Fruit fly (Drosophila melanogaster) whole organism, embryonic: Measurements from ENCODE around the gene Hrb98DE.

Source experiments
- BtbVII ChIP-seq: fragments of 200-800 bp; sonication (Bioruptor generic); optimal IDR thresholded peaks from 3 replicates; lab custom pipeline; 2017; ENCODE audit warnings: missing biosample characterization, mild to moderate bottlenecking, missing genetic modification characterization
- CG10209 ChIP-seq: fragments of 200-800 bp; sonication (Bioruptor generic); optimal IDR thresholded peaks from 3 replicates; lab custom pipeline; 2017; ENCODE audit warnings: missing biosample characterization, mild to moderate bottlenecking, missing genetic modification characterization, missing genetic modification reagents
- CG11504 ChIP-seq: fragments of 200-800 bp; sonication (Bioruptor generic); optimal IDR thresholded peaks from 3 replicates; lab custom pipeline; 2019; ENCODE audit warnings: missing biosample characterization, mild to moderate bottlenecking, missing genetic modification characterization, moderate library complexity
- CG12071 ChIP-seq: fragments of 200-800 bp; sonication (Bioruptor generic); optimal IDR thresholded peaks from 3 replicates; lab custom pipeline; 2018; ENCODE audit warnings: missing biosample characterization, mild to moderate bottlenecking, missing genetic modification characterization
- CG15011 ChIP-seq: fragments of 200-800 bp; sonication (Bioruptor generic); optimal IDR thresholded peaks from 3 replicates; lab custom pipeline; 2018; ENCODE audit warnings: missing biosample characterization, mild to moderate bottlenecking, missing genetic modification characterization
- CG1529 ChIP-seq: fragments of 200-800 bp; sonication (Bioruptor generic); optimal IDR thresholded peaks from 3 replicates; lab custom pipeline; 2018; ENCODE audit warnings: missing biosample characterization, missing genetic modification characterization
- CG15696 ChIP-seq: fragments of 200-800 bp; sonication (Bioruptor generic); optimal IDR thresholded peaks from 2 replicates; lab custom pipeline; 2019; ENCODE audit warnings: missing biosample characterization, mild to moderate bottlenecking, missing genetic modification characterization, moderate library complexity
- CG17328 ChIP-seq: fragments of 200-800 bp; sonication (Bioruptor generic); IDR thresholded peaks from 2 replicates; pipeline ENCODE4 v1.3.6; 2022; ENCODE audit warnings: missing biosample characterization, missing genetic modification characterization
- CG17359 ChIP-seq: fragments of 200-800 bp; sonication (Bioruptor generic); optimal IDR thresholded peaks from 3 replicates; lab custom pipeline; 2018; ENCODE audit warnings: missing biosample characterization, mild to moderate bottlenecking, missing genetic modification characterization, moderate library complexity
- CG18599 ChIP-seq: fragments of 200-800 bp; sonication (Bioruptor generic); optimal IDR thresholded peaks from 3 replicates; lab custom pipeline; 2017; ENCODE audit warnings: missing biosample characterization, missing genetic modification characterization, mild to moderate bottlenecking, moderate library complexity, missing genetic modification reagents
- CG2678 ChIP-seq: fragments of 200-800 bp; sonication (Bioruptor generic); optimal IDR thresholded peaks from 3 replicates; lab custom pipeline; 2019; ENCODE audit warnings: missing biosample characterization, mild to moderate bottlenecking, missing genetic modification characterization, moderate library complexity
- CG31365 ChIP-seq: fragments of 200-800 bp; sonication (Bioruptor generic); optimal IDR thresholded peaks from 2 replicates; lab custom pipeline; 2018; ENCODE audit warnings: missing biosample characterization, mild to moderate bottlenecking, missing genetic modification characterization
- CG3407 ChIP-seq: fragments of 200-800 bp; sonication (Bioruptor generic); optimal IDR thresholded peaks from 2 replicates; lab custom pipeline; 2018; ENCODE audit warnings: missing biosample characterization, mild to moderate bottlenecking, missing genetic modification characterization
- CG4424 ChIP-seq: fragments of 200-800 bp; sonication (Bioruptor generic); optimal IDR thresholded peaks from 3 replicates; lab custom pipeline; 2016; ENCODE audit warnings: missing biosample characterization, missing genetic modification characterization
- CG4730 ChIP-seq: fragments of 200-800 bp; sonication (Bioruptor generic); IDR thresholded peaks from 2 replicates; pipeline ENCODE4 v1.3.6; 2022; ENCODE audit warnings: missing biosample characterization, missing genetic modification characterization
- CG6683 ChIP-seq: fragments of 200-800 bp; sonication (Bioruptor generic); optimal IDR thresholded peaks from 2 replicates; lab custom pipeline; 2017; ENCODE audit warnings: missing biosample characterization, mild to moderate bottlenecking, missing genetic modification characterization, missing genetic modification reagents
- CG6813 ChIP-seq: fragments of 200-800 bp; sonication (Bioruptor generic); optimal IDR thresholded peaks from 2 replicates; lab custom pipeline; 2017; ENCODE audit warnings: missing biosample characterization, missing genetic modification characterization, mild to moderate bottlenecking, moderate library complexity, missing genetic modification reagents
- CG7271 ChIP-seq: fragments of 200-800 bp; sonication (Bioruptor generic); optimal IDR thresholded peaks from 2 replicates; lab custom pipeline; 2018; ENCODE audit warnings: missing biosample characterization, mild to moderate bottlenecking, missing genetic modification characterization, moderate library complexity
- CG8281 ChIP-seq: fragments of 200-800 bp; sonication (Bioruptor generic); optimal IDR thresholded peaks from 2 replicates; lab custom pipeline; 2018; ENCODE audit warnings: missing biosample characterization, mild to moderate bottlenecking, missing genetic modification characterization, moderate library complexity
- D ChIP-seq, 2 experiments: fragments of 200-800 bp in 1 of 2; fragments of >200 bp in 1 of 2; sonication (Bioruptor generic) in 1 of 2; optimal IDR thresholded peaks; 2 replicates in 1 of 2; 3 replicates in 1 of 2; lab custom pipeline; 2017; ENCODE audit warnings: mild to moderate bottlenecking in 1 of 2, missing biosample characterization in 1 of 2, missing genetic modification characterization in 1 of 2, missing genetic modification reagents in 1 of 2
- Dfd ChIP-seq, 2 experiments: fragments of >200 bp; optimal IDR thresholded peaks; 2 replicates each; lab custom pipeline; 2017; ENCODE audit warnings: missing biosample characterization in 2 of 2, missing genetic modification characterization in 2 of 2
- Hmr ChIP-seq: fragments of 200-800 bp; sonication (Bioruptor generic); optimal IDR thresholded peaks from 3 replicates; lab custom pipeline; 2017; ENCODE audit warnings: mild to moderate bottlenecking, missing biosample characterization, missing genetic modification reagents, missing genetic modification characterization
- Kr ChIP-seq: fragments of 200-800 bp; sonication (Bioruptor generic); optimal IDR thresholded peaks from 2 replicates; lab custom pipeline; 2017; ENCODE audit warnings: missing biosample characterization, mild to moderate bottlenecking, missing genetic modification characterization
- PHDP ChIP-seq: fragments of 200-800 bp; sonication (Bioruptor generic); optimal IDR thresholded peaks from 3 replicates; lab custom pipeline; 2018; ENCODE audit warnings: missing biosample characterization, mild to moderate bottlenecking, missing genetic modification characterization, moderate library complexity
- Sox100B ChIP-seq: fragments of 200-800 bp; sonication (Bioruptor generic); optimal IDR thresholded peaks from 3 replicates; lab custom pipeline; 2018; ENCODE audit warnings: missing biosample characterization, mild to moderate bottlenecking, missing genetic modification characterization
- ci ChIP-seq: fragments of 200-800 bp; sonication (Bioruptor generic); IDR thresholded peaks from 3 replicates; pipeline ENCODE4 v1.3.6; 2022; ENCODE audit warnings: missing biosample characterization, missing genetic modification characterization
- crc ChIP-seq: fragments of 200-800 bp; sonication (Bioruptor generic); optimal IDR thresholded peaks from 2 replicates; lab custom pipeline; 2016; ENCODE audit warnings: missing biosample characterization, missing genetic modification characterization
- dati ChIP-seq: fragments of 200-800 bp; sonication (Bioruptor generic); IDR thresholded peaks from 2 replicates; pipeline ENCODE4 v1.3.6; 2022; ENCODE audit warnings: missing biosample characterization, missing genetic modification characterization
- dmrt11E ChIP-seq: fragments of 200-800 bp; sonication (Bioruptor generic); optimal IDR thresholded peaks from 3 replicates; lab custom pipeline; 2018; ENCODE audit warnings: missing biosample characterization, mild to moderate bottlenecking, missing genetic modification characterization, moderate library complexity
- dpn ChIP-seq, 2 experiments: fragments of 200-800 bp; sonication (Bioruptor generic); optimal IDR thresholded peaks; 3 replicates each; lab custom pipeline; 2016; ENCODE audit warnings: missing biosample characterization in 2 of 2, missing genetic modification characterization in 2 of 2
- fd3F ChIP-seq: fragments of 200-800 bp; sonication (Bioruptor generic); optimal IDR thresholded peaks from 2 replicates; lab custom pipeline; 2018; ENCODE audit warnings: missing biosample characterization, mild to moderate bottlenecking, missing genetic modification characterization, moderate library complexity
- fd64A ChIP-seq: fragments of 200-800 bp; sonication (Bioruptor generic); optimal IDR thresholded peaks from 3 replicates; lab custom pipeline; 2018; ENCODE audit warnings: missing biosample characterization, mild to moderate bottlenecking, missing genetic modification characterization
- gem ChIP-seq: fragments of 200-800 bp; sonication (Bioruptor generic); optimal IDR thresholded peaks from 2 replicates; lab custom pipeline; 2019; ENCODE audit warnings: missing biosample characterization, mild to moderate bottlenecking, missing genetic modification characterization, moderate library complexity
- inv ChIP-seq: fragments of 200-800 bp; sonication (Bioruptor generic); IDR thresholded peaks from 2 replicates; pipeline ENCODE4 v1.3.6; 2022; ENCODE audit warnings: missing biosample characterization, missing genetic modification characterization; ENCODE audit not compliant: partially characterized antibody
- kah ChIP-seq: fragments of 200-800 bp; sonication (Bioruptor generic); optimal IDR thresholded peaks from 2 replicates; lab custom pipeline; 2018; ENCODE audit warnings: missing biosample characterization, mild to moderate bottlenecking, missing genetic modification characterization
- kay ChIP-seq: fragments of 200-800 bp; sonication (Bioruptor generic); optimal IDR thresholded peaks from 2 replicates; lab custom pipeline; 2016; ENCODE audit warnings: missing biosample characterization, missing genetic modification characterization
- nau ChIP-seq: fragments of 200-800 bp; sonication (Bioruptor generic); optimal IDR thresholded peaks from 3 replicates; lab custom pipeline; 2017; ENCODE audit warnings: missing biosample characterization, mild to moderate bottlenecking, missing genetic modification characterization, missing genetic modification reagents
- nom ChIP-seq: fragments of 200-800 bp; sonication (Bioruptor generic); optimal IDR thresholded peaks from 2 replicates; lab custom pipeline; 2017; ENCODE audit warnings: missing biosample characterization, missing genetic modification characterization, mild to moderate bottlenecking, moderate library complexity, missing genetic modification reagents
- oc ChIP-seq: fragments of 200-800 bp; sonication (Bioruptor generic); optimal IDR thresholded peaks from 2 replicates; lab custom pipeline; 2018; ENCODE audit warnings: missing biosample characterization, mild to moderate bottlenecking, missing genetic modification characterization, moderate library complexity
- odd ChIP-seq: fragments of 200-800 bp; sonication (Bioruptor generic); optimal IDR thresholded peaks from 2 replicates; lab custom pipeline; 2017; ENCODE audit warnings: missing biosample characterization, mild to moderate bottlenecking, missing genetic modification characterization
- org-1 ChIP-seq: fragments of 200-800 bp; sonication (Bioruptor generic); optimal IDR thresholded peaks from 2 replicates; lab custom pipeline; 2017; ENCODE audit warnings: missing biosample characterization, missing genetic modification characterization
- sens ChIP-seq: fragments of 200-800 bp; sonication (Bioruptor generic); peaks from one replicate; lab custom pipeline; 2016; ENCODE audit warnings: missing biosample characterization, missing genetic modification characterization
- sna ChIP-seq: fragments of 200-800 bp; sonication (Bioruptor generic); IDR thresholded peaks from 2 replicates; pipeline ENCODE4 v1.3.6; 2022; ENCODE audit warnings: missing biosample characterization, missing genetic modification characterization; ENCODE audit not compliant: partially characterized antibody
- ssp ChIP-seq: fragments of 200-800 bp; sonication (Bioruptor generic); IDR thresholded peaks from 2 replicates; pipeline ENCODE4 v1.3.6; 2022; ENCODE audit warnings: missing biosample characterization, missing genetic modification characterization
- tll ChIP-seq, 2 experiments: fragments of 200-800 bp in 1 of 2; fragments of >200 bp in 1 of 2; sonication (Bioruptor generic) in 1 of 2; optimal IDR thresholded peaks; 2 replicates each; lab custom pipeline; 2017 to 2019; ENCODE audit warnings: missing biosample characterization in 2 of 2, missing genetic modification characterization in 2 of 2, mild to moderate bottlenecking in 1 of 2, moderate library complexity in 1 of 2
- unpg ChIP-seq: fragments of 200-800 bp; sonication (Bioruptor generic); optimal IDR thresholded peaks from 3 replicates; lab custom pipeline; 2018; ENCODE audit warnings: missing biosample characterization, mild to moderate bottlenecking, missing genetic modification characterization, moderate library complexity
- vvl ChIP-seq: fragments of 200-800 bp; sonication (Bioruptor generic); IDR thresholded peaks from 2 replicates; pipeline ENCODE4 v1.3.6; 2022; ENCODE audit warnings: missing biosample characterization, missing genetic modification characterization
- zfh1 ChIP-seq: fragments of 200-800 bp; sonication (Bioruptor generic); IDR thresholded peaks from 3 replicates; pipeline ENCODE4 v1.3.6; 2022; ENCODE audit warnings: missing biosample characterization, missing genetic modification characterization

Hrb98DE gene

dm6 chr3R:28569529-28570175, 30.0 kb upstream of the Hrb98DE start:
- TF ChIP-seq zfh1 (GFP tag; lab: Robert Waterston, UW) (0 out of 3 replicates have a peak, but pooled peaks have one; percentile 28), tll (GFP tag; optimal IDR thresholded peaks at IDR 0.05; lab: Kevin White, UChicago) (peak in 1 of 2 experiments; percentile 55), ci (GFP tag; lab: Robert Waterston, UW) (0 out of 3 replicates have a peak, but pooled peaks have one; percentile 41), odd (GFP tag; lab: Kevin White, UChicago) (peak; percentile 6), CG6813 (peak; percentile 22), CG10209 (GFP tag; lab: Kevin White, UChicago) (peak; percentile 14), Dfd (GFP tag; optimal IDR thresholded peaks at IDR 0.05; lab: Kevin White, UChicago) (no peak), Sox100B (GFP tag; lab: Kevin White, UChicago) (peak; percentile 8), vvl (GFP tag; lab: Robert Waterston, UW) (no peak), CG7271 (no peak), nau (GFP tag; lab: Kevin White, UChicago) (peak; percentile 10), dmrt11E (tag; lab: Kevin White, UChicago) (peak; percentile 19), CG3407 (no peak), gem (peak; percentile 17), CG2678 (tag; lab: Kevin White, UChicago) (peak; percentile 27), CG15011 (GFP tag; lab: Kevin White, UChicago) (peak; percentile 1), CG15696 (peak; percentile 12), D (optimal IDR thresholded peaks at IDR 0.05; lab: Kevin White, UChicago) (no peak), D (GFP tag; optimal IDR thresholded peaks at IDR 0.05; lab: Kevin White, UChicago) (peak; percentile 8), PHDP (tag; lab: Kevin White, UChicago) (peak; percentile 14), CG4730 (GFP tag; lab: Robert Waterston, UW) (no peak), BtbVII (GFP tag; lab: Kevin White, UChicago) (peak; percentile 10), sens (GFP tag; lab: Kevin White, UChicago) (peak; percentile 75), ssp (GFP tag; lab: Robert Waterston, UW) (no peak), unpg (GFP tag; lab: Kevin White, UChicago) (peak; percentile 21), CG4424 (GFP tag; lab: Kevin White, UChicago) (no peak), sna (GFP tag; lab: Robert Waterston, UW) (no peak), org-1 (GFP tag; lab: Kevin White, UChicago) (peak; percentile 1), CG11504 (tag; lab: Kevin White, UChicago) (peak; percentile 7), Kr (GFP tag; lab: Kevin White, UChicago) (peak; percentile 44)
- TF ChIP-seq, all 482 proteins: peak for 21

dm6 chr3R:28570805-28571204, 28.8 kb upstream of the Hrb98DE start:
- TF ChIP-seq CG12071 (GFP tag; lab: Kevin White, UChicago) = peak; percentile 72
- peak; percentile 47 for TF ChIP-seq fd3F
- TF ChIP-seq fd64A (GFP tag; lab: Kevin White, UChicago) = peak; percentile 63
- no peak for TF ChIP-seq crc
- TF ChIP-seq dpn (GFP tag; optimal IDR thresholded peaks at IDR 0.05; lab: Kevin White, UChicago) = peak in 1 of 2 experiments; percentile 3
- no peak for TF ChIP-seq CG17328 (GFP tag; lab: Robert Waterston, UW)
- no peak for TF ChIP-seq inv (GFP tag; lab: Robert Waterston, UW)
- TF ChIP-seq CG6813 = peak; percentile 57
- TF ChIP-seq CG8281 (tag; lab: Kevin White, UChicago) = no peak
- TF ChIP-seq CG1529 (GFP tag; lab: Kevin White, UChicago) = peak; percentile 51
- peak; percentile 58 for TF ChIP-seq CG18599 (GFP tag; lab: Kevin White, UChicago)
- TF ChIP-seq CG31365 (tag; lab: Kevin White, UChicago) = peak; percentile 21
- peak; percentile 10 for TF ChIP-seq kah (GFP tag; lab: Kevin White, UChicago)
- no peak for TF ChIP-seq dati (GFP tag; lab: Robert Waterston, UW)
- peak; percentile 23 for TF ChIP-seq oc (tag; lab: Kevin White, UChicago)
- peak; percentile 44 for TF ChIP-seq CG17359 (tag; lab: Kevin White, UChicago)
- TF ChIP-seq Hmr (GFP tag; lab: Kevin White, UChicago) = peak; percentile 68
- TF ChIP-seq kay = no peak
- TF ChIP-seq CG6683 (GFP tag; lab: Kevin White, UChicago) = peak; percentile 9
- TF ChIP-seq nom (GFP tag; lab: Kevin White, UChicago) = no peak
